Fruit fly (Drosophila melanogaster) whole organism, embryonic: ENCODE data around the gene CG32772.
A peak's percentile ranks its signal among the peaks of the same experiment; 100 is the strongest.

Source experiments
- Aef1 ChIP-seq: fragments of 200-800 bp; sonication (Bioruptor generic); IDR thresholded peaks from 3 replicates; pipeline ENCODE4 v1.3.6; 2022; ENCODE audit warnings: missing biosample characterization, missing genetic modification characterization
- CG1024 ChIP-seq: fragments of 200-800 bp; sonication (Bioruptor generic); IDR thresholded peaks from 2 replicates; pipeline ENCODE4 v1.3.6; 2022; ENCODE audit warnings: missing biosample characterization, missing genetic modification characterization
- CG10431 ChIP-seq: fragments of 200-800 bp; sonication (Bioruptor generic); optimal IDR thresholded peaks from 3 replicates; lab custom pipeline; 2018; ENCODE audit warnings: missing biosample characterization, mild to moderate bottlenecking, missing genetic modification characterization
- CG10462 ChIP-seq: fragments of 200-800 bp; sonication (Bioruptor generic); optimal IDR thresholded peaks from 2 replicates; lab custom pipeline; 2016; ENCODE audit warnings: missing biosample characterization, missing genetic modification characterization
- CG11247 ChIP-seq: fragments of 200-800 bp; sonication (Bioruptor generic); IDR thresholded peaks from 2 replicates; pipeline ENCODE4 v1.3.6; 2022; ENCODE audit warnings: missing biosample characterization, missing genetic modification characterization
- CG11456 ChIP-seq: fragments of 200-800 bp; sonication (Bioruptor generic); IDR thresholded peaks from 3 replicates; pipeline ENCODE4 v1.3.6; 2022; ENCODE audit warnings: missing biosample characterization, missing genetic modification characterization
- CG12659 ChIP-seq: fragments of 200-800 bp; sonication (Bioruptor generic); optimal IDR thresholded peaks from 3 replicates; lab custom pipeline; 2017; ENCODE audit warnings: mild to moderate bottlenecking, missing biosample characterization, missing genetic modification reagents, missing genetic modification characterization
- CG15696 ChIP-seq: fragments of 200-800 bp; sonication (Bioruptor generic); optimal IDR thresholded peaks from 2 replicates; lab custom pipeline; 2019; ENCODE audit warnings: missing biosample characterization, mild to moderate bottlenecking, missing genetic modification characterization, moderate library complexity
- CG16779 ChIP-seq: fragments of 200-800 bp; sonication (Bioruptor generic); IDR thresholded peaks from 2 replicates; pipeline ENCODE4 v1.3.6; 2022; ENCODE audit warnings: missing biosample characterization, missing genetic modification characterization
- CG17568 ChIP-seq: fragments of 200-800 bp; sonication (Bioruptor generic); optimal IDR thresholded peaks from 2 replicates; lab custom pipeline; 2018; ENCODE audit warnings: missing biosample characterization, mild to moderate bottlenecking, missing genetic modification characterization, moderate library complexity
- CG2712 ChIP-seq: fragments of 200-800 bp; optimal IDR thresholded peaks from 3 replicates; lab custom pipeline; 2019; ENCODE audit warnings: missing biosample characterization, mild to moderate bottlenecking, missing genetic modification characterization, moderate library complexity
- CG3281 ChIP-seq: fragments of 200-800 bp; sonication (Bioruptor generic); optimal IDR thresholded peaks from 3 replicates; lab custom pipeline; 2017; ENCODE audit warnings: missing biosample characterization, mild to moderate bottlenecking, missing genetic modification characterization
- CG3838 ChIP-seq: fragments of 200-800 bp; sonication (Bioruptor generic); optimal IDR thresholded peaks from 3 replicates; lab custom pipeline; 2016; ENCODE audit warnings: missing biosample characterization, missing genetic modification characterization
- CG3995 ChIP-seq: fragments of 200-800 bp; sonication (Bioruptor generic); optimal IDR thresholded peaks from 3 replicates; lab custom pipeline; 2016; ENCODE audit warnings: missing biosample characterization, missing genetic modification characterization
- CG42726 ChIP-seq: fragments of 200-800 bp; sonication (Bioruptor generic); IDR thresholded peaks from 2 replicates; pipeline ENCODE4 v1.3.6; 2022; ENCODE audit warnings: missing biosample characterization, missing genetic modification characterization; ENCODE audit not compliant: partially characterized antibody
- CG4328 ChIP-seq: fragments of 200-800 bp; sonication (Bioruptor generic); optimal IDR thresholded peaks from 3 replicates; lab custom pipeline; 2017; ENCODE audit warnings: missing biosample characterization, missing genetic modification reagents, missing genetic modification characterization
- CG4360 ChIP-seq: fragments of 200-800 bp; sonication (Bioruptor generic); IDR thresholded peaks from 2 replicates; pipeline ENCODE4 v1.3.6; 2022; ENCODE audit warnings: missing biosample characterization, missing genetic modification characterization
- CG4730 ChIP-seq: fragments of 200-800 bp; sonication (Bioruptor generic); IDR thresholded peaks from 2 replicates; pipeline ENCODE4 v1.3.6; 2022; ENCODE audit warnings: missing biosample characterization, missing genetic modification characterization
- CG9609 ChIP-seq: fragments of 200-800 bp; sonication (Bioruptor generic); optimal IDR thresholded peaks from 3 replicates; lab custom pipeline; 2016; ENCODE audit warnings: missing biosample characterization, missing genetic modification characterization
- CG9797 ChIP-seq: fragments of 200-800 bp; sonication (Bioruptor generic); optimal IDR thresholded peaks from 3 replicates; lab custom pipeline; 2018; ENCODE audit warnings: missing biosample characterization, mild to moderate bottlenecking, missing genetic modification characterization
- CoRest ChIP-seq: fragments of 200-800 bp; sonication (Bioruptor generic); optimal IDR thresholded peaks from 3 replicates; lab custom pipeline; 2018; ENCODE audit warnings: missing biosample characterization, mild to moderate bottlenecking, missing genetic modification characterization, moderate library complexity
- D19A ChIP-seq: fragments of 200-800 bp; optimal IDR thresholded peaks from 3 replicates; lab custom pipeline; 2019; ENCODE audit warnings: missing biosample characterization, mild to moderate bottlenecking, missing genetic modification characterization, moderate library complexity
- Dbx ChIP-seq: fragments of 200-800 bp; sonication (Bioruptor generic); IDR thresholded peaks from 3 replicates; pipeline ENCODE4 v1.3.6; 2022; ENCODE audit warnings: missing biosample characterization, missing genetic modification characterization
- Dfd ChIP-seq, 2 experiments: fragments of >200 bp; optimal IDR thresholded peaks; 2 replicates each; lab custom pipeline; 2017; ENCODE audit warnings: missing biosample characterization in 2 of 2, missing genetic modification characterization in 2 of 2
- HLH54F ChIP-seq: fragments of 200-800 bp; sonication (Bioruptor generic); optimal IDR thresholded peaks from 3 replicates; lab custom pipeline; 2016; ENCODE audit warnings: missing biosample characterization, missing genetic modification characterization
- HmgD ChIP-seq: fragments of 200-800 bp; sonication (Bioruptor generic); optimal IDR thresholded peaks from 3 replicates; lab custom pipeline; 2016; ENCODE audit warnings: missing biosample characterization, missing genetic modification characterization
- Hmx ChIP-seq: fragments of 200-800 bp; sonication (Bioruptor generic); optimal IDR thresholded peaks from 2 replicates; lab custom pipeline; 2016; ENCODE audit warnings: missing biosample characterization, missing genetic modification characterization
- Jarid2 ChIP-seq: fragments of 200-800 bp; sonication (Bioruptor generic); optimal IDR thresholded peaks from 3 replicates; lab custom pipeline; 2017; ENCODE audit warnings: mild to moderate bottlenecking, missing biosample characterization, missing genetic modification reagents, missing genetic modification characterization
- MESR4 ChIP-seq: fragments of 200-800 bp; sonication (Bioruptor generic); optimal IDR thresholded peaks from 2 replicates; lab custom pipeline; 2018; ENCODE audit warnings: missing biosample characterization, mild to moderate bottlenecking, missing genetic modification characterization, moderate library complexity
- Med ChIP-seq: fragments of 200-800 bp; sonication (Bioruptor generic); peaks from one replicate; lab custom pipeline; 2016; ENCODE audit warnings: missing biosample characterization, missing genetic modification characterization, mild to moderate bottlenecking, inconsistent platforms, moderate library complexity
- Nf-YB ChIP-seq: fragments of 200-800 bp; sonication (Bioruptor generic); optimal IDR thresholded peaks from 3 replicates; lab custom pipeline; 2019; ENCODE audit warnings: missing biosample characterization, mild to moderate bottlenecking, missing genetic modification characterization, moderate library complexity
- Opbp ChIP-seq: fragments of 200-800 bp; sonication (Bioruptor generic); IDR thresholded peaks from 3 replicates; pipeline ENCODE4 v1.3.6; 2022; ENCODE audit warnings: missing biosample characterization, missing genetic modification characterization; ENCODE audit not compliant: partially characterized antibody
- Rfx ChIP-seq: fragments of 200-800 bp; sonication (Bioruptor generic); IDR thresholded peaks from 2 replicates; pipeline ENCODE4 v1.3.6; 2022; ENCODE audit warnings: missing biosample characterization, missing genetic modification characterization
- Side ChIP-seq: fragments of 200-800 bp; sonication (Bioruptor generic); optimal IDR thresholded peaks from 2 replicates; lab custom pipeline; 2016; ENCODE audit warnings: missing biosample characterization, missing genetic modification characterization
- Vsx1 ChIP-seq: fragments of 200-800 bp; sonication (Bioruptor generic); optimal IDR thresholded peaks from 2 replicates; lab custom pipeline; 2017; ENCODE audit warnings: missing biosample characterization, mild to moderate bottlenecking, missing genetic modification characterization, missing genetic modification reagents
- amos ChIP-seq: fragments of 200-800 bp; sonication (Bioruptor generic); IDR thresholded peaks from 2 replicates; pipeline ENCODE4 v1.3.6; 2022; ENCODE audit warnings: missing biosample characterization, missing genetic modification characterization; ENCODE audit not compliant: partially characterized antibody
- aop ChIP-seq: fragments of 200-800 bp; sonication (Bioruptor generic); IDR thresholded peaks from 2 replicates; pipeline ENCODE4 v1.3.6; 2022; ENCODE audit warnings: missing biosample characterization, missing genetic modification characterization
- chinmo ChIP-seq: fragments of 200-800 bp; sonication (Bioruptor generic); IDR thresholded peaks from 4 replicates; pipeline ENCODE4 v1.3.6; 2022; ENCODE audit warnings: missing biosample characterization, missing genetic modification characterization; ENCODE audit not compliant: partially characterized antibody
- cwo ChIP-seq: fragments of 200-800 bp; sonication (Bioruptor generic); optimal IDR thresholded peaks from 3 replicates; lab custom pipeline; 2017; ENCODE audit warnings: missing biosample characterization, missing genetic modification characterization, mild to moderate bottlenecking, moderate library complexity, missing genetic modification reagents
- dpn ChIP-seq, 2 experiments: fragments of 200-800 bp; sonication (Bioruptor generic); optimal IDR thresholded peaks; 3 replicates each; lab custom pipeline; 2016; ENCODE audit warnings: missing biosample characterization in 2 of 2, missing genetic modification characterization in 2 of 2
- ems ChIP-seq: fragments of 200-800 bp; sonication (Bioruptor generic); optimal IDR thresholded peaks from 3 replicates; lab custom pipeline; 2016; ENCODE audit warnings: missing biosample characterization, missing genetic modification characterization
- gcm2 ChIP-seq: fragments of 200-800 bp; sonication (Bioruptor generic); optimal IDR thresholded peaks from 2 replicates; lab custom pipeline; 2016; ENCODE audit warnings: missing biosample characterization, missing genetic modification characterization
- lab ChIP-seq: fragments of 200-800 bp; sonication (Bioruptor generic); optimal IDR thresholded peaks from 3 replicates; lab custom pipeline; 2017; ENCODE audit warnings: missing biosample characterization, missing genetic modification characterization, mild to moderate bottlenecking, moderate library complexity, missing genetic modification reagents
- nerfin-2 ChIP-seq: fragments of 200-800 bp; sonication (Bioruptor generic); IDR thresholded peaks from 2 replicates; pipeline ENCODE4 v1.3.6; 2022; ENCODE audit warnings: missing biosample characterization, missing genetic modification characterization; ENCODE audit not compliant: partially characterized antibody
- nom ChIP-seq: fragments of 200-800 bp; sonication (Bioruptor generic); optimal IDR thresholded peaks from 2 replicates; lab custom pipeline; 2017; ENCODE audit warnings: missing biosample characterization, missing genetic modification characterization, mild to moderate bottlenecking, moderate library complexity, missing genetic modification reagents
- psq ChIP-seq: fragments of 200-800 bp; sonication (Bioruptor generic); optimal IDR thresholded peaks from 2 replicates; lab custom pipeline; 2017; ENCODE audit warnings: missing biosample characterization, missing genetic modification characterization
- scrt ChIP-seq: fragments of 200-800 bp; sonication (Bioruptor generic); optimal IDR thresholded peaks from 2 replicates; lab custom pipeline; 2018; ENCODE audit warnings: missing biosample characterization, mild to moderate bottlenecking, missing genetic modification characterization, moderate library complexity
- sens ChIP-seq: fragments of 200-800 bp; sonication (Bioruptor generic); peaks from one replicate; lab custom pipeline; 2016; ENCODE audit warnings: missing biosample characterization, missing genetic modification characterization
- sim ChIP-seq: fragments of 200-800 bp; sonication (Bioruptor generic); IDR thresholded peaks from 2 replicates; pipeline ENCODE4 v1.3.6; 2022; ENCODE audit warnings: missing biosample characterization, missing genetic modification characterization
- vfl ChIP-seq: fragments of 200-800 bp; sonication (Bioruptor generic); optimal IDR thresholded peaks from 2 replicates; lab custom pipeline; 2016; ENCODE audit warnings: missing biosample characterization, missing genetic modification characterization

The CG32772 gene

dm6 chrX:4938986-4939385 is 30.1 kb downstream of the CG32772 start, which contains the start of gene Ptp4E (continued):
- TF ChIP-seq CG11456 (GFP tag; lab: Robert Waterston, UW) (no peak), sens (GFP tag; lab: Kevin White, UChicago) (peak; percentile 86), CG11247 (GFP tag; lab: Robert Waterston, UW) (no peak), nerfin-2 (GFP tag; lab: Robert Waterston, UW) (no peak), CG16779 (GFP tag; lab: Robert Waterston, UW) (no peak), gcm2 (GFP tag; lab: Kevin White, UChicago) (no peak), CG10431 (GFP tag; lab: Kevin White, UChicago) (peak; percentile 44), ems (GFP tag; lab: Kevin White, UChicago) (no peak), CG15696 (tag; lab: Kevin White, UChicago) (no peak), Rfx (GFP tag; lab: Robert Waterston, UW) (peak; percentile 18; the same call in 1 of the 2 replicates), CG1024 (GFP tag; lab: Robert Waterston, UW) (no peak), CG9609 (GFP tag; lab: Kevin White, UChicago) (no peak), CG3995 (GFP tag; lab: Kevin White, UChicago) (peak; percentile 30), CG3838 (GFP tag; lab: Kevin White, UChicago) (no peak), Side (GFP tag; lab: Kevin White, UChicago) (no peak), Hmx (GFP tag; lab: Kevin White, UChicago) (no peak), Dbx (no peak), Opbp (GFP tag; lab: Robert Waterston, UW) (0 out of 3 replicates have a peak, but pooled peaks have one; percentile 14), CG12659 (GFP tag; lab: Kevin White, UChicago) (peak; percentile 62), lab (GFP tag; lab: Kevin White, UChicago) (peak; percentile 4), MESR4 (GFP tag; lab: Kevin White, UChicago) (peak; percentile 30), sim (GFP tag; lab: Robert Waterston, UW) (no peak), CG17568 (GFP tag; lab: Kevin White, UChicago) (peak; percentile 20), Dfd (GFP tag; optimal IDR thresholded peaks at IDR 0.05; lab: Kevin White, UChicago) (no peak), CG10462 (GFP tag; lab: Kevin White, UChicago) (no peak), CG2712 (peak; percentile 12), CG4360 (0 out of 2 replicates have a peak, but pooled peaks have one; percentile 9), D19A (no peak), Med (peak; percentile 66), CoRest (no peak), aop (no peak), Nf-YB (no peak), cwo (GFP tag; lab: Kevin White, UChicago) (peak; percentile 11), vfl (GFP tag; lab: Kevin White, UChicago) (no peak), CG9797 (GFP tag; lab: Kevin White, UChicago) (peak; percentile 42), HLH54F (GFP tag; lab: Kevin White, UChicago) (no peak), Aef1 (GFP tag; lab: Robert Waterston, UW) (no peak), HmgD (GFP tag; lab: Kevin White, UChicago) (no peak), CG3281 (GFP tag; lab: Kevin White, UChicago) (peak; percentile 8), Vsx1 (peak; percentile 5), dpn (GFP tag; optimal IDR thresholded peaks at IDR 0.05; lab: Kevin White, UChicago) (no peak), nom (GFP tag; lab: Kevin White, UChicago) (peak; percentile 47), CG4730 (no peak), amos (GFP tag; lab: Robert Waterston, UW) (peak; percentile 38; the same call in 1 of the 2 replicates), psq (peak; percentile 36), CG42726 (GFP tag; lab: Robert Waterston, UW) (peak; percentile 41; the same call in 1 of the 2 replicates), Jarid2 (peak; percentile 78), scrt (GFP tag; lab: Kevin White, UChicago) (peak; percentile 29), CG4328 (GFP tag; lab: Kevin White, UChicago) (no peak), chinmo (GFP tag; lab: Robert Waterston, UW) (0 out of 4 replicates have a peak, but pooled peaks have one; percentile 20)
